Worm (Caenorhabditis elegans) whole organism, late embryonic: ENCODE data around the gene nac-2.

Source experiments
- K02D7.2 ChIP-seq: sonication (generic microtip); optimal IDR thresholded peaks from 2 replicates; lab custom pipeline; 2017; ENCODE audit warnings: mild to moderate bottlenecking, missing genetic modification characterization, missing compliant biosample characterization
- ceh-18 ChIP-seq: sonication (generic microtip); optimal IDR thresholded peaks from 2 replicates; lab custom pipeline; 2016; ENCODE audit warnings: missing genetic modification characterization, missing compliant biosample characterization
- ceh-45 ChIP-seq: fragments of 200-800 bp; sonication (Bioruptor generic); IDR thresholded peaks from 2 replicates; pipeline ENCODE4 v1.3.6; 2022; ENCODE audit warnings: missing genetic modification reagents, missing genetic modification characterization, missing compliant biosample characterization
- ceh-9 ChIP-seq: sonication (generic microtip); optimal IDR thresholded peaks from 2 replicates; lab custom pipeline; 2016; ENCODE audit warnings: mild to moderate bottlenecking, missing genetic modification characterization, inconsistent platforms, missing compliant biosample characterization
- dve-1 ChIP-seq: sonication (generic microtip); optimal IDR thresholded peaks from 2 replicates; lab custom pipeline; 2017; ENCODE audit warnings: antibody characterized with exemption, mild to moderate bottlenecking, missing genetic modification characterization, missing compliant biosample characterization
- fkh-10 ChIP-seq: fragments of 150-350 bp; optimal IDR thresholded peaks from 2 replicates; lab custom pipeline; 2014; ENCODE audit warnings: missing biosample characterization, missing genetic modification reagents, missing genetic modification characterization
- nhr-11 ChIP-seq: fragments of 150-350 bp; optimal IDR thresholded peaks from 2 replicates; lab custom pipeline; 2014; ENCODE audit warnings: missing biosample characterization, missing genetic modification characterization
- pag-3 ChIP-seq: sonication (generic microtip); optimal IDR thresholded peaks from 2 replicates; lab custom pipeline; 2016; ENCODE audit warnings: missing compliant biosample characterization, missing genetic modification characterization, borderline replicate concordance
- pha-4 ChIP-seq: fragments of 150-350 bp; optimal IDR thresholded peaks from 2 replicates; lab custom pipeline; 2018; ENCODE audit warnings: missing biosample characterization, missing genetic modification reagents, missing genetic modification characterization
- sox-2 ChIP-seq: fragments of 200-800 bp; sonication (Bioruptor generic); IDR thresholded peaks from 2 replicates; pipeline ENCODE4 v1.3.6; 2022; ENCODE audit warnings: missing genetic modification reagents, missing genetic modification characterization, missing compliant biosample characterization
- unc-42 ChIP-seq: sonication (generic microtip); optimal IDR thresholded peaks from 2 replicates; lab custom pipeline; 2016; ENCODE audit warnings: missing genotype, missing genetic modification characterization, missing compliant biosample characterization

- TF ChIP-seq ceh-9 (tag; lab: Kevin White, UChicago) (no peak), dve-1 (tag; lab: Kevin White, UChicago) (no peak), K02D7.2 (peak; percentile 27), pha-4 (tag; lab: Kevin White, UChicago) (no peak), nhr-11 (tag; lab: Kevin White, UChicago) (no peak), ceh-45 (no peak), fkh-10 (GFP tag; lab: Kevin White, UChicago) (no peak), sox-2 (GFP tag; lab: Robert Waterston, UW) (no peak), ceh-18 (tag; lab: Kevin White, UChicago) (no peak), pag-3 (tag; lab: Kevin White, UChicago) (no peak), unc-42 (tag; lab: Kevin White, UChicago) (no peak)
These were observed 8.1 kb upstream of the nac-2 start for ce11 chrIII:9051119-9051597.
